Worm (Caenorhabditis elegans) whole organism, midembryonic: ENCODE results near the gene T28B11.1.

Experiments
- T22C8.4 ChIP-seq: fragments of 200-800 bp; sonication (Bioruptor generic); IDR thresholded peaks from 2 replicates; pipeline ENCODE4 v1.3.6; 2022; ENCODE audit warnings: missing genetic modification characterization, missing compliant biosample characterization
- flt-1 ChIP-seq: fragments of 200-800 bp; sonication (Bioruptor generic); IDR thresholded peaks from 2 replicates; pipeline ENCODE4 v1.3.6; 2022; ENCODE audit warnings: missing genetic modification characterization, missing compliant biosample characterization
- klf-2 ChIP-seq: fragments of 200-800 bp; sonication (Bioruptor generic); conservative IDR thresholded peaks from 2 replicates; pipeline ENCODE4 v1.3.6; 2022; ENCODE audit warnings: missing genetic modification reagents, missing genetic modification characterization, missing compliant biosample characterization
- med-1 ChIP-seq: sonication (generic microtip); optimal IDR thresholded peaks from 2 replicates; lab custom pipeline; 2017; ENCODE audit warnings: missing genetic modification characterization, mild to moderate bottlenecking, missing compliant biosample characterization, antibody characterized with exemption, missing genetic modification reagents; ENCODE audit not compliant: insufficient read depth
- ref-1 ChIP-seq: fragments of 200-800 bp; sonication (Bioruptor generic); conservative IDR thresholded peaks from 2 replicates; pipeline ENCODE4 v1.3.6; 2022; ENCODE audit warnings: missing genetic modification reagents, missing genetic modification characterization, missing compliant biosample characterization
- tab-1 ChIP-seq: fragments of 200-800 bp; sonication (Bioruptor generic); IDR thresholded peaks from 2 replicates; pipeline ENCODE4 v1.3.6; 2022; ENCODE audit warnings: missing genetic modification characterization, missing compliant biosample characterization
- ztf-23 ChIP-seq: fragments of 200-800 bp; sonication (Bioruptor generic); IDR thresholded peaks from 2 replicates; pipeline ENCODE4 v1.3.6; 2022; ENCODE audit warnings: missing genetic modification reagents, missing genetic modification characterization, missing compliant biosample characterization
- ztf-29 ChIP-seq: fragments of 200-800 bp; sonication (Bioruptor generic); IDR thresholded peaks from 2 replicates; pipeline ENCODE4 v1.3.6; 2022; ENCODE audit warnings: missing genetic modification reagents, missing genetic modification characterization, missing compliant biosample characterization

DNA sequence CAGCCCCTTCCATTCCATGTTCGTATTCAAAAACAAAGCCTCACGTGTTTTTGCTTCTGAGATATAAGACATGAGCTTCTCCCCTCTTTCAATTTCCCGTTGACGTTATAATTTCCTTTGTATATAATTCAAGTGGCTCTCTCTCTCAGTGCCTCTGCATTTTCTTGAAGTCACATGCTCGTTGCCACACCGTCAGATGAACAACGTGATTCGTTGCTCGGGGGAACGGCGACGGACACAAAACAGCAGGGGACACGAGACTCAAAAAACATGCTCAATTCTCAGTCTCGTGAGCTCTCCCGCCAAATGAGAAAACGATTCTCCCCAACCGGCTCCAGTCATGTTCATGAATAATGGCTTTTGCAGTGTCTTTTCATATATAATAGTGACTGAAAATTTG, 23.9 kb downstream of the T28B11.1 start:
- TF ChIP-seq T22C8.4 (GFP tag; lab: Robert Waterston, UW), result no peak
- no peak for TF ChIP-seq flt-1 (GFP tag; lab: Robert Waterston, UW)
- no peak for TF ChIP-seq ztf-23 (GFP tag; lab: Robert Waterston, UW)
- TF ChIP-seq ref-1 (GFP tag; lab: Robert Waterston, UW), result no peak
- no peak for TF ChIP-seq klf-2
- TF ChIP-seq ztf-29, result no peak
- TF ChIP-seq tab-1, result no peak
- TF ChIP-seq med-1 (GFP tag; lab: Kevin White, UChicago), result no peak
